Fruit fly (Drosophila melanogaster) whole organism, embryonic: ENCODE data around the gene CG42781.

Experiments
- CG12942 ChIP-seq: fragments of 200-800 bp; sonication (Bioruptor generic); optimal IDR thresholded peaks from 3 replicates; lab custom pipeline; 2016; ENCODE audit warnings: missing biosample characterization, missing genetic modification characterization
- CG13287 ChIP-seq: fragments of 200-800 bp; sonication (Bioruptor generic); IDR thresholded peaks from 2 replicates; pipeline ENCODE4 v1.3.6; 2022; ENCODE audit warnings: missing biosample characterization, missing genetic modification characterization; ENCODE audit not compliant: partially characterized antibody
- CG15514 ChIP-seq: fragments of 200-800 bp; sonication (Bioruptor generic); optimal IDR thresholded peaks from 3 replicates; lab custom pipeline; 2017; ENCODE audit warnings: missing biosample characterization, missing genetic modification characterization, mild to moderate bottlenecking, moderate library complexity, missing genetic modification reagents
- CG42726 ChIP-seq: fragments of 200-800 bp; sonication (Bioruptor generic); IDR thresholded peaks from 2 replicates; pipeline ENCODE4 v1.3.6; 2022; ENCODE audit warnings: missing biosample characterization, missing genetic modification characterization; ENCODE audit not compliant: partially characterized antibody
- CG4282 ChIP-seq: fragments of 200-800 bp; sonication (Bioruptor generic); optimal IDR thresholded peaks from 2 replicates; lab custom pipeline; 2016; ENCODE audit warnings: missing biosample characterization, missing genetic modification characterization
- CG6765 ChIP-seq: fragments of 200-800 bp; sonication (Bioruptor generic); optimal IDR thresholded peaks from 3 replicates; lab custom pipeline; 2017; ENCODE audit warnings: missing biosample characterization, mild to moderate bottlenecking, missing genetic modification characterization
- CG7372 ChIP-seq: fragments of 200-800 bp; sonication (Bioruptor generic); IDR thresholded peaks from 2 replicates; pipeline ENCODE4 v1.3.6; 2022; ENCODE audit warnings: missing biosample characterization, missing genetic modification characterization
- CG7839 ChIP-seq: fragments of 200-800 bp; sonication (Bioruptor generic); optimal IDR thresholded peaks from 3 replicates; lab custom pipeline; 2018; ENCODE audit warnings: missing biosample characterization, mild to moderate bottlenecking, missing genetic modification characterization, moderate library complexity
- CG7928 ChIP-seq: fragments of 200-800 bp; sonication (Bioruptor generic); optimal IDR thresholded peaks from 2 replicates; lab custom pipeline; 2017; ENCODE audit warnings: missing biosample characterization, mild to moderate bottlenecking, missing genetic modification characterization
- CG8359 ChIP-seq: fragments of 200-800 bp; sonication (Bioruptor generic); optimal IDR thresholded peaks from 2 replicates; lab custom pipeline; 2017; ENCODE audit warnings: missing biosample characterization, mild to moderate bottlenecking, missing genetic modification characterization, borderline replicate concordance
- CG9437 ChIP-seq: fragments of 200-800 bp; sonication (Bioruptor generic); optimal IDR thresholded peaks from 2 replicates; lab custom pipeline; 2018; ENCODE audit warnings: missing biosample characterization, mild to moderate bottlenecking, missing genetic modification characterization
- CG9609 ChIP-seq: fragments of 200-800 bp; sonication (Bioruptor generic); optimal IDR thresholded peaks from 3 replicates; lab custom pipeline; 2016; ENCODE audit warnings: missing biosample characterization, missing genetic modification characterization
- CG9932 ChIP-seq: fragments of 200-800 bp; sonication (Bioruptor generic); IDR thresholded peaks from 2 replicates; pipeline ENCODE4 v1.3.6; 2022; ENCODE audit warnings: missing biosample characterization, missing genetic modification characterization
- Camta ChIP-seq: fragments of 200-800 bp; sonication (Bioruptor generic); optimal IDR thresholded peaks from 2 replicates; lab custom pipeline; 2016; ENCODE audit warnings: missing biosample characterization, missing genetic modification characterization
- Dek ChIP-seq: fragments of 200-800 bp; sonication (Bioruptor generic); optimal IDR thresholded peaks from 3 replicates; lab custom pipeline; 2019; ENCODE audit warnings: missing biosample characterization, mild to moderate bottlenecking, missing genetic modification characterization, moderate library complexity
- HLHmδ ChIP-seq: fragments of 200-800 bp; sonication (Bioruptor generic); optimal IDR thresholded peaks from 2 replicates; lab custom pipeline; 2018; ENCODE audit warnings: missing biosample characterization, mild to moderate bottlenecking, missing genetic modification characterization, moderate library complexity
- Hr39 ChIP-seq: fragments of >200 bp; optimal IDR thresholded peaks from 2 replicates; lab custom pipeline; 2017
- Hr78 ChIP-seq, 2 experiments: fragments of 200-800 bp in 1 of 2; fragments of >200 bp in 1 of 2; sonication (Bioruptor generic) in 1 of 2; optimal IDR thresholded peaks; 2 replicates each; lab custom pipeline; 2017 to 2019; ENCODE audit warnings: missing biosample characterization in 2 of 2, missing genetic modification characterization in 2 of 2, mild to moderate bottlenecking in 1 of 2, moderate library complexity in 1 of 2
- Max ChIP-seq: fragments of 200-800 bp; sonication (Bioruptor generic); optimal IDR thresholded peaks from 2 replicates; lab custom pipeline; 2016; ENCODE audit warnings: missing biosample characterization, mild to moderate bottlenecking, missing genetic modification characterization
- Med ChIP-seq: fragments of 200-800 bp; sonication (Bioruptor generic); peaks from one replicate; lab custom pipeline; 2016; ENCODE audit warnings: missing biosample characterization, missing genetic modification characterization, mild to moderate bottlenecking, inconsistent platforms, moderate library complexity
- Mes4 ChIP-seq: fragments of 200-800 bp; sonication (Bioruptor generic); optimal IDR thresholded peaks from 2 replicates; lab custom pipeline; 2016; ENCODE audit warnings: missing biosample characterization, missing genetic modification characterization
- Nf-YA ChIP-seq: fragments of 200-800 bp; sonication (Bioruptor generic); IDR thresholded peaks from 2 replicates; pipeline ENCODE4 v1.3.6; 2022; ENCODE audit warnings: missing biosample characterization, missing genetic modification characterization
- PHDP ChIP-seq: fragments of 200-800 bp; sonication (Bioruptor generic); optimal IDR thresholded peaks from 3 replicates; lab custom pipeline; 2018; ENCODE audit warnings: missing biosample characterization, mild to moderate bottlenecking, missing genetic modification characterization, moderate library complexity
- Poxn ChIP-seq: fragments of 200-800 bp; sonication (Bioruptor generic); IDR thresholded peaks from 2 replicates; pipeline ENCODE4 v1.3.6; 2022; ENCODE audit warnings: missing biosample characterization, missing genetic modification characterization
- Sry-β ChIP-seq: fragments of 200-800 bp; sonication (Bioruptor generic); optimal IDR thresholded peaks from 2 replicates; lab custom pipeline; 2018; ENCODE audit warnings: missing biosample characterization, mild to moderate bottlenecking, missing genetic modification characterization, moderate library complexity
- Taf1 ChIP-seq: fragments of 200-800 bp; sonication (Bioruptor generic); IDR thresholded peaks from 2 replicates; pipeline ENCODE4 v1.3.6; 2022; ENCODE audit warnings: missing biosample characterization, missing genetic modification characterization
- Trl ChIP-seq, 3 experiments: fragments of >200 bp in 2 of 3; fragments of 200-800 bp in 1 of 3; sonication (Bioruptor generic) in 1 of 3; optimal IDR thresholded peaks; 2 replicates in 1 of 3; 3 replicates in 2 of 3; lab custom pipeline; 2016 to 2017; ENCODE audit warnings: missing biosample characterization in 1 of 3, missing genetic modification characterization in 1 of 3
- bbx ChIP-seq: fragments of 200-800 bp; sonication (Bioruptor generic); IDR thresholded peaks from 2 replicates; pipeline ENCODE4 v1.3.6; 2022; ENCODE audit warnings: missing biosample characterization, missing genetic modification characterization; ENCODE audit not compliant: partially characterized antibody
- crol ChIP-seq: fragments of 200-800 bp; sonication (Bioruptor generic); IDR thresholded peaks from 2 replicates; pipeline ENCODE4 v1.3.6; 2022; ENCODE audit warnings: missing biosample characterization, missing genetic modification characterization
- disco-r ChIP-seq: fragments of 200-800 bp; sonication (Bioruptor generic); optimal IDR thresholded peaks from 2 replicates; lab custom pipeline; 2016; ENCODE audit warnings: missing biosample characterization, missing genetic modification characterization
- dysf ChIP-seq: fragments of 200-800 bp; sonication (Bioruptor generic); IDR thresholded peaks from 3 replicates; pipeline ENCODE4 v1.3.6; 2022; ENCODE audit warnings: missing biosample characterization, missing genetic modification characterization
- exex ChIP-seq: fragments of 200-800 bp; sonication (Bioruptor generic); optimal IDR thresholded peaks from 4 replicates; lab custom pipeline; 2018; ENCODE audit warnings: missing biosample characterization, mild to moderate bottlenecking, missing genetic modification characterization, moderate library complexity
- grau ChIP-seq: fragments of 200-800 bp; optimal IDR thresholded peaks from 3 replicates; lab custom pipeline; 2019; ENCODE audit warnings: missing biosample characterization, mild to moderate bottlenecking, missing genetic modification characterization, moderate library complexity
- ham ChIP-seq: fragments of 200-800 bp; sonication (Bioruptor generic); IDR thresholded peaks from 2 replicates; pipeline ENCODE4 v1.3.6; 2022; ENCODE audit warnings: missing biosample characterization, missing genetic modification characterization
- hbn ChIP-seq: fragments of 200-800 bp; sonication (Bioruptor generic); IDR thresholded peaks from 2 replicates; pipeline ENCODE4 v1.3.6; 2022; ENCODE audit warnings: missing biosample characterization, missing genetic modification characterization; ENCODE audit not compliant: partially characterized antibody
- lbe ChIP-seq: fragments of 200-800 bp; sonication (Bioruptor generic); optimal IDR thresholded peaks from 2 replicates; lab custom pipeline; 2016; ENCODE audit warnings: missing biosample characterization, mild to moderate bottlenecking, missing genetic modification characterization
- pan ChIP-seq, 4 experiments: fragments of >200 bp in 3 of 4; fragments of 200-800 bp in 1 of 4; sonication (Bioruptor generic) in 1 of 4; optimal IDR thresholded peaks in 3 of 4; IDR thresholded peaks in 1 of 4; 2 replicates each; pipeline versions ENCODE4 v1.3.6 to Lab custom; 2017 to 2022; ENCODE audit warnings: missing biosample characterization in 2 of 4, missing genetic modification characterization in 2 of 4, mixed read lengths in 1 of 4
- peb ChIP-seq: fragments of 200-800 bp; sonication (Bioruptor generic); IDR thresholded peaks from 2 replicates; pipeline ENCODE4 v1.3.6; 2022; ENCODE audit warnings: missing biosample characterization, missing genetic modification characterization
- phol ChIP-seq: fragments of 200-800 bp; sonication (Bioruptor generic); optimal IDR thresholded peaks from 3 replicates; lab custom pipeline; 2018; ENCODE audit warnings: missing biosample characterization, mild to moderate bottlenecking, missing genetic modification characterization, moderate library complexity
- repo ChIP-seq: fragments of 200-800 bp; sonication (Bioruptor generic); optimal IDR thresholded peaks from 2 replicates; lab custom pipeline; 2016; ENCODE audit warnings: missing biosample characterization, missing genetic modification characterization
- ro ChIP-seq: fragments of 200-800 bp; sonication (Bioruptor generic); IDR thresholded peaks from 2 replicates; pipeline ENCODE4 v1.3.6; 2022; ENCODE audit warnings: missing biosample characterization, missing genetic modification characterization
- salm ChIP-seq: fragments of 200-800 bp; sonication (Bioruptor generic); optimal IDR thresholded peaks from 2 replicates; lab custom pipeline; 2018; ENCODE audit warnings: missing biosample characterization, mild to moderate bottlenecking, missing genetic modification characterization
- schlank ChIP-seq: fragments of 200-800 bp; sonication (Bioruptor generic); optimal IDR thresholded peaks from 2 replicates; lab custom pipeline; 2018; ENCODE audit warnings: missing biosample characterization, mild to moderate bottlenecking, missing genetic modification characterization
- sna ChIP-seq: fragments of 200-800 bp; sonication (Bioruptor generic); IDR thresholded peaks from 2 replicates; pipeline ENCODE4 v1.3.6; 2022; ENCODE audit warnings: missing biosample characterization, missing genetic modification characterization; ENCODE audit not compliant: partially characterized antibody
- so ChIP-seq: fragments of 200-800 bp; sonication (Bioruptor generic); IDR thresholded peaks from 3 replicates; pipeline ENCODE4 v1.3.6; 2022; ENCODE audit warnings: missing biosample characterization, missing genetic modification characterization
- trem ChIP-seq: fragments of 200-800 bp; optimal IDR thresholded peaks from 3 replicates; lab custom pipeline; 2019; ENCODE audit warnings: missing biosample characterization, mild to moderate bottlenecking, missing genetic modification characterization, moderate library complexity
- tup ChIP-seq: fragments of 200-800 bp; sonication (Bioruptor generic); optimal IDR thresholded peaks from 2 replicates; lab custom pipeline; 2016; ENCODE audit warnings: missing biosample characterization, mild to moderate bottlenecking, missing genetic modification characterization, moderate library complexity
- yki ChIP-seq: fragments of >200 bp; optimal IDR thresholded peaks from 3 replicates; lab custom pipeline; 2018

Gene CG42781

dm6 chrX:7338538-7338937, 44.3 kb downstream of the CG42781 start (continued):
- TF ChIP-seq ham (GFP tag; lab: Robert Waterston, UW) (no peak), phol (tag; lab: Kevin White, UChicago) (peak; percentile 64), Mes4 (GFP tag; lab: Kevin White, UChicago) (no peak), Hr78 (GFP tag; optimal IDR thresholded peaks at IDR 0.05; lab: Kevin White, UChicago) (peak in 1 of 2 experiments; percentile 19), crol (GFP tag; lab: Robert Waterston, UW) (no peak), Hr39 (lab: Kevin White, UChicago) (no peak), CG42726 (no peak), Trl (optimal IDR thresholded peaks at IDR 0.05; lab: Kevin White, UChicago) (no peak), Trl (GFP tag; optimal IDR thresholded peaks at IDR 0.05; lab: Kevin White, UChicago) (peak; percentile 69), CG9609 (GFP tag; lab: Kevin White, UChicago) (peak; percentile 46), CG15514 (GFP tag; lab: Kevin White, UChicago) (peak; percentile 44), hbn (GFP tag; lab: Robert Waterston, UW) (no peak), CG7928 (GFP tag; lab: Kevin White, UChicago) (no peak), CG6765 (GFP tag; lab: Kevin White, UChicago) (peak; percentile 67), Camta (peak; percentile 57), CG4282 (GFP tag; lab: Kevin White, UChicago) (no peak), ro (GFP tag; lab: Robert Waterston, UW) (no peak), trem (tag; lab: Kevin White, UChicago) (peak; percentile 23), disco-r (peak; percentile 62), dysf (peak; percentile 67), tup (GFP tag; lab: Kevin White, UChicago) (no peak), grau (tag; lab: Kevin White, UChicago) (peak; percentile 67), Dek (peak; percentile 41), so (peak; percentile 69; the same call in 2 of the 3 replicates), Taf1 (0 out of 2 replicates have a peak, but pooled peaks have one; percentile 13), CG9932 (GFP tag; lab: Robert Waterston, UW) (peak; percentile 57), PHDP (tag; lab: Kevin White, UChicago) (peak; percentile 77), CG8359 (GFP tag; lab: Kevin White, UChicago) (peak; percentile 19), CG9437 (GFP tag; lab: Kevin White, UChicago) (peak; percentile 6), pan (optimal IDR thresholded peaks at IDR 0.05; lab: Kevin White, UChicago) (no peak), pan (GFP tag; optimal IDR thresholded peaks at IDR 0.05 in 1 of 2, IDR thresholded peaks at IDR 0.05 in 1 of 2) (peak in 1 of 2 experiments; percentile 27), exex (tag; lab: Kevin White, UChicago) (peak; percentile 18), CG13287 (GFP tag; lab: Robert Waterston, UW) (no peak), bbx (GFP tag; lab: Robert Waterston, UW) (no peak), Max (GFP tag; lab: Kevin White, UChicago) (peak; percentile 17), CG7839 (tag; lab: Kevin White, UChicago) (peak; percentile 77), Med (GFP tag; lab: Kevin White, UChicago) (peak; percentile 84), salm (tag; lab: Kevin White, UChicago) (peak; percentile 57), repo (peak; percentile 21), Poxn (GFP tag; lab: Robert Waterston, UW) (no peak), peb (GFP tag; lab: Robert Waterston, UW) (no peak), sna (GFP tag; lab: Robert Waterston, UW) (no peak), HLHmδ (no peak), Nf-YA (GFP tag; lab: Robert Waterston, UW) (no peak), lbe (GFP tag; lab: Kevin White, UChicago) (no peak), CG12942 (GFP tag; lab: Kevin White, UChicago) (peak; percentile 40), Sry-β (peak; percentile 13), yki (lab: Kevin White, UChicago) (no peak), CG7372 (GFP tag; lab: Robert Waterston, UW) (no peak), schlank (tag; lab: Kevin White, UChicago) (peak; percentile 33)
- TF ChIP-seq, all 482 proteins: peak for 286
